Fruit fly (Drosophila melanogaster): ENCODE results near the gene CG2961.

- TF ChIP-seq psq (optimal IDR thresholded peaks at IDR 0.05) (no peak), h (optimal IDR thresholded peaks at IDR 0.05) (no peak), Myc (optimal IDR thresholded peaks at IDR 0.05) (no peak), ttk (optimal IDR thresholded peaks at IDR 0.05) (no peak)
Measured at dm6 chrX:10212687-10213329, 20.1 kb downstream of the CG2961 start, which contains the start of gene ATPsyndelta.

Measured in Kc167 (cell line).